Worm (Caenorhabditis elegans) whole organism, L4/young adult: ENCODE results near the gene F19C7.8.

Experiments
- W03F9.2 ChIP-seq: fragments of 150-350 bp; optimal IDR thresholded peaks from 2 replicates; lab custom pipeline; 2014; ENCODE audit warnings: missing biosample characterization, missing genetic modification characterization
- dao-5 ChIP-seq: sonication (generic microtip); optimal IDR thresholded peaks from 2 replicates; lab custom pipeline; 2016; ENCODE audit warnings: missing genotype, missing genetic modification characterization, moderate library complexity, missing compliant biosample characterization
- him-1 ChIP-seq: sonication (generic microtip); optimal IDR thresholded peaks from 2 replicates; lab custom pipeline; 2016; ENCODE audit warnings: missing genotype, missing genetic modification reagents, missing genetic modification characterization, missing compliant biosample characterization

Gene F19C7.8

ce11 chrIV:4613516-4613915, 24.4 kb downstream of the F19C7.8 start:
- TF ChIP-seq dao-5 (tag; lab: Kevin White, UChicago) (no peak), him-1 (tag; lab: Kevin White, UChicago) (no peak), W03F9.2 (tag; lab: Kevin White, UChicago) (no peak)

- TF ChIP-seq him-1 (tag; lab: Kevin White, UChicago) (no peak), dao-5 (tag; lab: Kevin White, UChicago) (no peak), W03F9.2 (tag; lab: Kevin White, UChicago) (no peak)
Observed at ce11 chrIV:4612597-4612996, 25.3 kb downstream of the F19C7.8 start.

ce11 chrIV:4611740-4612139, 26.2 kb downstream of the F19C7.8 start:
- no peak for TF ChIP-seq him-1 (tag; lab: Kevin White, UChicago)
- TF ChIP-seq W03F9.2 (tag; lab: Kevin White, UChicago) = no peak
- no peak for TF ChIP-seq dao-5 (tag; lab: Kevin White, UChicago)

ce11 chrIV:4609568-4609967, 28.3 kb downstream of the F19C7.8 start, which contains the start of gene col-110:
col-110 (minus strand) TSS chrIV:4609668.
- TF ChIP-seq W03F9.2 (tag; lab: Kevin White, UChicago) (no peak), dao-5 (tag; lab: Kevin White, UChicago) (no peak), him-1 (tag; lab: Kevin White, UChicago) (no peak)

ce11 chrIV:4608661-4609060, 29.2 kb downstream of the F19C7.8 start:
- TF ChIP-seq him-1 (tag; lab: Kevin White, UChicago) (no peak), dao-5 (tag; lab: Kevin White, UChicago) (no peak), W03F9.2 (tag; lab: Kevin White, UChicago) (no peak)

ce11 chrIV:4605608-4606007, 32.3 kb downstream of the F19C7.8 start, which contains the start of gene nspg-10:
nspg-10 (plus strand) TSS chrIV:4605786.
- TF ChIP-seq him-1 (tag; lab: Kevin White, UChicago) (no peak), dao-5 (tag; lab: Kevin White, UChicago) (no peak), W03F9.2 (tag; lab: Kevin White, UChicago) (no peak)

ce11 chrIV:4602565-4602964, 35.3 kb downstream of the F19C7.8 start, which contains the start of gene F19C7.4:
F19C7.4 (plus strand) TSS chrIV:4602865.
- TF ChIP-seq dao-5 (tag; lab: Kevin White, UChicago) = no peak
- no peak for TF ChIP-seq W03F9.2 (tag; lab: Kevin White, UChicago)
- TF ChIP-seq him-1 (tag; lab: Kevin White, UChicago) = no peak

ce11 chrIV:4599352-4600004, 38.4 kb downstream of the F19C7.8 start, which contains the start of gene F19C7.2:
F19C7.2 (plus strand) TSS chrIV:4599954.
- TF ChIP-seq W03F9.2 (tag; lab: Kevin White, UChicago) (no peak), him-1 (tag; lab: Kevin White, UChicago) (no peak), dao-5 (tag; lab: Kevin White, UChicago) (no peak)

ce11 chrIV:4596824-4597223, 41.1 kb downstream of the F19C7.8 start, which contains the start of gene F19C7.3:
F19C7.3 (plus strand) TSS chrIV:4597124.
- TF ChIP-seq W03F9.2 (tag; lab: Kevin White, UChicago) = no peak
- TF ChIP-seq dao-5 (tag; lab: Kevin White, UChicago) = no peak
- TF ChIP-seq him-1 (tag; lab: Kevin White, UChicago) = no peak

- TF ChIP-seq W03F9.2 (tag; lab: Kevin White, UChicago) (no peak), him-1 (tag; lab: Kevin White, UChicago) (no peak), dao-5 (tag; lab: Kevin White, UChicago) (no peak)
Observed at ce11 chrIV:4588408-4588807, 49.5 kb downstream of the F19C7.8 start.

ce11 chrIV:4587532-4587931, 50.4 kb downstream of the F19C7.8 start:
- TF ChIP-seq dao-5 (tag; lab: Kevin White, UChicago) = no peak
- no peak for TF ChIP-seq W03F9.2 (tag; lab: Kevin White, UChicago)
- no peak for TF ChIP-seq him-1 (tag; lab: Kevin White, UChicago)

- TF ChIP-seq W03F9.2 (tag; lab: Kevin White, UChicago) (no peak), dao-5 (tag; lab: Kevin White, UChicago) (no peak), him-1 (tag; lab: Kevin White, UChicago) (no peak)
Observed at ce11 chrIV:4585991-4586390, 51.9 kb downstream of the F19C7.8 start.

ce11 chrIV:4579472-4579871, 58.4 kb downstream of the F19C7.8 start:
- TF ChIP-seq him-1 (tag; lab: Kevin White, UChicago) (no peak), dao-5 (tag; lab: Kevin White, UChicago) (no peak), W03F9.2 (tag; lab: Kevin White, UChicago) (no peak)

ce11 chrIV:4576847-4577246, 61.0 kb downstream of the F19C7.8 start:
- no peak for TF ChIP-seq dao-5 (tag; lab: Kevin White, UChicago)
- TF ChIP-seq W03F9.2 (tag; lab: Kevin White, UChicago) = no peak
- no peak for TF ChIP-seq him-1 (tag; lab: Kevin White, UChicago)
